Worm (Caenorhabditis elegans) whole organism, early embryonic: ENCODE measurements around the gene R02E12.12.

Source experiments
- B0310.2 ChIP-seq: sonication (generic microtip); optimal IDR thresholded peaks from 2 replicates; lab custom pipeline; 2016; ENCODE audit warnings: mild to moderate bottlenecking, missing genetic modification characterization, missing compliant biosample characterization
- F13C5.2 ChIP-seq: sonication (generic microtip); optimal IDR thresholded peaks from 2 replicates; lab custom pipeline; 2017; ENCODE audit warnings: mild to moderate bottlenecking, missing genetic modification characterization, inconsistent platforms, missing compliant biosample characterization
- aly-1 ChIP-seq: sonication (generic microtip); optimal IDR thresholded peaks from 2 replicates; lab custom pipeline; 2016; ENCODE audit warnings: missing genetic modification characterization, missing compliant biosample characterization
- ama-1 ChIP-seq: fragments of 150-350 bp; optimal IDR thresholded peaks from 2 replicates; lab custom pipeline; 2014
- ceh-13 ChIP-seq: fragments of 200-800 bp; sonication (Bioruptor generic); optimal IDR thresholded peaks from 2 replicates; lab custom pipeline; 2018; ENCODE audit warnings: mild to moderate bottlenecking, missing genetic modification characterization, missing compliant biosample characterization
- ceh-36 ChIP-seq: sonication (generic microtip); optimal IDR thresholded peaks from 2 replicates; lab custom pipeline; 2016; ENCODE audit warnings: missing genetic modification characterization, inconsistent platforms, missing compliant biosample characterization
- ets-7 ChIP-seq: sonication (generic microtip); optimal IDR thresholded peaks from 2 replicates; lab custom pipeline; 2016; ENCODE audit warnings: missing genotype, missing genetic modification characterization, missing compliant biosample characterization
- flt-1 ChIP-seq: fragments of 200-800 bp; sonication (Bioruptor generic); IDR thresholded peaks from 2 replicates; pipeline ENCODE4 v1.3.6; 2022; ENCODE audit warnings: missing genetic modification characterization, missing compliant biosample characterization
- hmbx-1 ChIP-seq: sonication (generic microtip); optimal IDR thresholded peaks from 2 replicates; lab custom pipeline; 2016; ENCODE audit warnings: mild to moderate bottlenecking, missing genetic modification characterization, missing compliant biosample characterization
- hmg-4 ChIP-seq: fragments of 200-800 bp; sonication (Bioruptor generic); optimal IDR thresholded peaks from 2 replicates; lab custom pipeline; 2018; ENCODE audit warnings: mild to moderate bottlenecking, missing genetic modification characterization, missing compliant biosample characterization
- hnd-1 ChIP-seq: sonication (generic microtip); optimal IDR thresholded peaks from 2 replicates; lab custom pipeline; 2016; ENCODE audit warnings: missing genetic modification characterization, missing compliant biosample characterization
- pes-1 ChIP-seq: fragments of 200-800 bp; sonication (Bioruptor generic); IDR thresholded peaks from 2 replicates; pipeline ENCODE4 v1.3.6; 2022; ENCODE audit warnings: missing genetic modification reagents, missing genetic modification characterization, missing compliant biosample characterization
- scrt-1 ChIP-seq: fragments of 200-800 bp; sonication (Bioruptor generic); IDR thresholded peaks from 2 replicates; pipeline ENCODE4 v1.3.6; 2022; ENCODE audit warnings: missing genetic modification characterization, missing compliant biosample characterization
- sea-1 ChIP-seq: fragments of 200-800 bp; sonication (Bioruptor generic); conservative IDR thresholded peaks from 2 replicates; pipeline ENCODE4 v1.3.6; 2022; ENCODE audit warnings: missing genetic modification characterization, missing compliant biosample characterization
- tbx-11 ChIP-seq: fragments of 200-800 bp; sonication (Bioruptor generic); IDR thresholded peaks from 2 replicates; pipeline ENCODE4 v1.3.6; 2022; ENCODE audit warnings: missing genetic modification characterization, missing compliant biosample characterization
- tbx-37 ChIP-seq: fragments of 200-800 bp; sonication (Bioruptor generic); conservative IDR thresholded peaks from 2 replicates; pipeline ENCODE4 v1.3.6; 2022; ENCODE audit warnings: missing genetic modification reagents, missing genetic modification characterization, missing compliant biosample characterization
- tra-4 ChIP-seq: sonication (generic microtip); optimal IDR thresholded peaks from 2 replicates; lab custom pipeline; 2017; ENCODE audit warnings: missing genetic modification characterization, missing compliant biosample characterization

Gene R02E12.12

ce11 chrX:3997040-3997439 is 6.3 kb upstream of the R02E12.12 start, which contains the start of gene R02E12.5:
Gene R02E12.5 (plus strand): TSS chrX:3997340.
- TF ChIP-seq scrt-1 (GFP tag; lab: Robert Waterston, UW), result no peak
- no peak for TF ChIP-seq F13C5.2 (tag; lab: Kevin White, UChicago)
- TF ChIP-seq B0310.2 (tag; lab: Kevin White, UChicago), result no peak
- no peak for TF ChIP-seq ceh-13
- TF ChIP-seq tbx-37 (GFP tag; lab: Robert Waterston, UW), result no peak
- no peak for TF ChIP-seq flt-1 (GFP tag; lab: Robert Waterston, UW)
- TF ChIP-seq pes-1 (GFP tag; lab: Robert Waterston, UW), result no peak

- TF ChIP-seq tra-4 (tag; lab: Kevin White, UChicago) (no peak), ceh-36 (no peak), tbx-11 (GFP tag; lab: Robert Waterston, UW) (no peak), scrt-1 (GFP tag; lab: Robert Waterston, UW) (no peak), tbx-37 (GFP tag; lab: Robert Waterston, UW) (no peak), aly-1 (tag; lab: Kevin White, UChicago) (no peak), hmbx-1 (no peak), ama-1 (lab: Kevin White, UChicago) (no peak), B0310.2 (tag; lab: Kevin White, UChicago) (no peak), ets-7 (tag; lab: Kevin White, UChicago) (no peak), hmg-4 (GFP tag; lab: Kevin White, UChicago) (no peak), hnd-1 (no peak), sea-1 (GFP tag; lab: Robert Waterston, UW) (no peak), pes-1 (GFP tag; lab: Robert Waterston, UW) (no peak), ceh-13 (no peak), flt-1 (GFP tag; lab: Robert Waterston, UW) (no peak)
Observed at ce11 chrX:4005014-4005413, 1.7 kb downstream of the R02E12.12 start, which contains the start of gene R02E12.4. Gene R02E12.4 (plus strand): TSS chrX:4005314.

DNA sequence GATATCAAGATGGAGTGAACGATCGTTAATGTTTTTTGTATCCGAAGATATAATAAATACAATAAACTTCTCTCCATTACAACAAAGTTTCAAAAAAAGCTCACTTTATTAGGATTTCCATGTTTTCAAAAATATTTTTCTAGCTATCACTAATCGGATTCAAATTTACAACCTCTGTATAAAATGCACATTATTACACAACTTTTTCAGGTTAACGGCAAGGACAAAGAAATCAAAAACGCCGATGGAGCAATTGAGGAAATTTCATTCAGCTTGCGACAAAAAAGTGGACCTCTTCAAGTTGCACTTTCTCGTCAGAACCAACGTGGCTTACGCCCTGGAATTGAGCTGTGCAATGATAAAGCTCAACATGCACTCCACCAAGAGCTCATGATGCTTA is 3.6 kb downstream of the R02E12.12 start:
- TF ChIP-seq aly-1 (tag; lab: Kevin White, UChicago) (no peak), ets-7 (tag; lab: Kevin White, UChicago) (no peak), hnd-1 (no peak), flt-1 (GFP tag; lab: Robert Waterston, UW) (no peak), ama-1 (lab: Kevin White, UChicago) (no peak), tbx-11 (GFP tag; lab: Robert Waterston, UW) (no peak), sea-1 (GFP tag; lab: Robert Waterston, UW) (no peak), B0310.2 (tag; lab: Kevin White, UChicago) (no peak), hmbx-1 (no peak), tra-4 (tag; lab: Kevin White, UChicago) (no peak), hmg-4 (GFP tag; lab: Kevin White, UChicago) (no peak)

DNA sequence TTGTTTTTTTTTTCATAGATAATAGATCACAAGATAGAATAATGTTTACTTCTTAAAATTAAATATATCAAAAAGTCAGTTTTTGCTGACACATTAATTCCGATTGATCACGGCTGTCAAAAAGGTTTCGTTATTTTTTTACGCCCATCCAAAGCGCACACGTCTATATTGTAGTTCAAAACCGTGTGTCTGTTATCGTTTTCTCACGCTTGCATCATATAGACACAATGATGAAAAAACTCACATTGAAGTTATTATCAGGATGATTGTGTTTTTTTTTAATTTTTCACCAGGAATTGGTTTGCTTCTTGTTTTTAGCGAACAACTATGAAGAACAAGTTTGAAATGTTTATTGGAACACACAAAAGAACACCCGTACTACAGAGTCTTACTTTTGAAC is 4.4 kb downstream of the R02E12.12 start:
- TF ChIP-seq pes-1 (GFP tag; lab: Robert Waterston, UW), result no peak
- TF ChIP-seq B0310.2 (tag; lab: Kevin White, UChicago), result no peak
- no peak for TF ChIP-seq sea-1 (GFP tag; lab: Robert Waterston, UW)
- no peak for TF ChIP-seq ets-7 (tag; lab: Kevin White, UChicago)
- TF ChIP-seq tbx-11 (GFP tag; lab: Robert Waterston, UW), result no peak
- TF ChIP-seq hmg-4 (GFP tag; lab: Kevin White, UChicago), result no peak
- no peak for TF ChIP-seq ceh-13
- TF ChIP-seq tra-4 (tag; lab: Kevin White, UChicago), result no peak
- TF ChIP-seq tbx-37 (GFP tag; lab: Robert Waterston, UW), result no peak
- no peak for TF ChIP-seq ceh-36
- TF ChIP-seq F13C5.2 (tag; lab: Kevin White, UChicago), result no peak
- TF ChIP-seq hnd-1, result no peak
- no peak for TF ChIP-seq scrt-1 (GFP tag; lab: Robert Waterston, UW)
- no peak for TF ChIP-seq aly-1 (tag; lab: Kevin White, UChicago)
- TF ChIP-seq hmbx-1, result no peak
- no peak for TF ChIP-seq flt-1 (GFP tag; lab: Robert Waterston, UW)
- no peak for TF ChIP-seq ama-1 (lab: Kevin White, UChicago)

DNA sequence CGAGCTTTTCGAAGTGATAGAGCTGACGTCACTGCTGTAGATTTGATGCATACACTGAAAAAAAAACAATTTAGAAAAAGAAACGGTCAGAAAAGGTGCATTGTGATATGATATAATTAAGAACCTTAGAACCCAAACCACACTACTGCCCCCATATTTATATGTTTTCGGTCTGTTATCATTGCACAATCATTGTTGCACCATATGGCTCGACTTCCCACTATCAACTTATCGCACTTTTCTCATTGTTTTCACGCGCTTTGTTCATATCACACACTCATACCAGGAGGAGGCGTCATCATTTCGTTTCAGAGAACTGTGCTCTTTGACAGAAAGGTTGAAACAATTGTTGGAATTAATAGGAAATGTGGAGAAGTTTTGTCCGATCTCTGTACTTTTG is 5.6 kb downstream of the R02E12.12 start:
- TF ChIP-seq tbx-37 (GFP tag; lab: Robert Waterston, UW) (no peak), B0310.2 (tag; lab: Kevin White, UChicago) (no peak), sea-1 (GFP tag; lab: Robert Waterston, UW) (no peak), ceh-13 (no peak), tra-4 (tag; lab: Kevin White, UChicago) (no peak), ets-7 (tag; lab: Kevin White, UChicago) (no peak), scrt-1 (GFP tag; lab: Robert Waterston, UW) (no peak), tbx-11 (GFP tag; lab: Robert Waterston, UW) (no peak), ceh-36 (no peak), hmg-4 (GFP tag; lab: Kevin White, UChicago) (no peak)

DNA sequence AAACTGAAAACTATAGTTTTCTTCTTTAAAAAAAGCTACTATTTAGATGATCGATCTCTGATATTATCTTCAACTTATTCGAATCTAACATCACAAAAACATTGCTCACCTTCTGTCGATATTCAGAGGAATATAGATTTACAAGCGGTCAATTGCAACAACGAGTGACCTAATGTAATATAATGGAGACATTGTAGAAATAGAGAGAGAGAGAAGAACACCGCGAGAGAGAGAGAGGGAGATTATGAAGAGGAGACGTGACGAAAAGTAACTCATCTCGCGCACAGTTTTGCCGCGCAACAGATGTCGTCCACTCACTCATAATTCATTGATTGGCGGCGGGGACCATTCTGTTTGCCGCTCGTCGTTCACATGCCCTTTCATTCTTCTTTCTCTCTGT is 7.1 kb downstream of the R02E12.12 start:
- no peak for TF ChIP-seq pes-1 (GFP tag; lab: Robert Waterston, UW)
- no peak for TF ChIP-seq hmg-4 (GFP tag; lab: Kevin White, UChicago)

- TF ChIP-seq sea-1 (GFP tag; lab: Robert Waterston, UW), result no peak
Observed at ce11 chrX:4011919-4012318, 8.6 kb downstream of the R02E12.12 start, which contains the start of gene mop-25.1. Gene mop-25.1 (plus strand): TSS chrX:4012219.

- TF ChIP-seq hnd-1 (no peak), sea-1 (GFP tag; lab: Robert Waterston, UW) (no peak)
Observed at ce11 chrX:4016113-4016512, 12.8 kb downstream of the R02E12.12 start, which contains the start of gene hrg-1. Gene hrg-1 (minus strand): TSS chrX:4016221.
